Fruit fly (Drosophila melanogaster) whole organism, embryonic: ENCODE results near the gene CG15522.

Experiments
- CG12155 ChIP-seq: fragments of 200-800 bp; sonication (Bioruptor generic); optimal IDR thresholded peaks from 3 replicates; lab custom pipeline; 2016; ENCODE audit warnings: missing biosample characterization, missing genetic modification characterization
- CG15269 ChIP-seq: fragments of 200-800 bp; sonication (Bioruptor generic); optimal IDR thresholded peaks from 2 replicates; lab custom pipeline; 2018; ENCODE audit warnings: missing biosample characterization, mild to moderate bottlenecking, missing genetic modification characterization, moderate library complexity
- CG18011 ChIP-seq: fragments of 200-800 bp; sonication (Bioruptor generic); optimal IDR thresholded peaks from 2 replicates; lab custom pipeline; 2017; ENCODE audit warnings: missing biosample characterization, missing genetic modification characterization, mild to moderate bottlenecking, moderate library complexity, missing genotype
- CG3163 ChIP-seq: fragments of 200-800 bp; sonication (Bioruptor generic); optimal IDR thresholded peaks from 3 replicates; lab custom pipeline; 2016; ENCODE audit warnings: missing biosample characterization, missing genetic modification characterization
- Dref ChIP-seq: fragments of 200-800 bp; sonication (Bioruptor generic); IDR thresholded peaks from 2 replicates; pipeline ENCODE4 v1.3.6; 2022; ENCODE audit warnings: missing biosample characterization, missing genetic modification characterization
- Jarid2 ChIP-seq: fragments of 200-800 bp; sonication (Bioruptor generic); optimal IDR thresholded peaks from 3 replicates; lab custom pipeline; 2017; ENCODE audit warnings: mild to moderate bottlenecking, missing biosample characterization, missing genetic modification reagents, missing genetic modification characterization
- NC2α ChIP-seq: fragments of 200-800 bp; sonication (Bioruptor generic); optimal IDR thresholded peaks from 2 replicates; lab custom pipeline; 2016; ENCODE audit warnings: missing biosample characterization, missing genetic modification characterization
- Sry-δ ChIP-seq: fragments of 200-800 bp; sonication (Bioruptor generic); optimal IDR thresholded peaks from 2 replicates; lab custom pipeline; 2016; ENCODE audit warnings: missing biosample characterization, missing genetic modification characterization
- Vsx1 ChIP-seq: fragments of 200-800 bp; sonication (Bioruptor generic); optimal IDR thresholded peaks from 2 replicates; lab custom pipeline; 2017; ENCODE audit warnings: missing biosample characterization, mild to moderate bottlenecking, missing genetic modification characterization, missing genetic modification reagents
- her ChIP-seq: fragments of 200-800 bp; sonication (Bioruptor generic); optimal IDR thresholded peaks from 2 replicates; lab custom pipeline; 2016; ENCODE audit warnings: missing biosample characterization, missing genetic modification characterization
- hth ChIP-seq: fragments of >200 bp; optimal IDR thresholded peaks from 2 replicates; lab custom pipeline; 2017; ENCODE audit warnings: inconsistent platforms

DNA sequence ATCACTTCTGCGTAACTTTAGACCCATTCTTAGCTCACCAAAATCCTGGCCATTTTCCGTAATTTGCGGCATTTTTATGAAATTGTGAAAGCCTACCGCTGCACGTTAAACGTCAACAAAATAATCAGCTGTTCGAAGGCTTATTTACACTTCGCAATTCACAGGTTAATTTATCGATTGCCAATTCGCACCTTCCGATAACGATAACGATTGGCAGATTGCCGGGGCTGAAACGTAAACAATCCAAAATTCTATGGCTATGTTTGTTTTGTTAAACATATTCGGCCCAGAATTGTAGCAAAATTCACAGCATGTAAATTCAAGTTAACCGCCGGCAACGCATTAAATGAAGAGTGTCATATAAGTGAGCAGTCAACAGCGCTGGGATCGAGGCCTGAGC lies 8.7 kb downstream of the CG15522 start, which contains the start of the genes eIF2Balpha and Vps13B:
- TF ChIP-seq Sry-δ (GFP tag; lab: Kevin White, UChicago): no peak
- no peak for TF ChIP-seq hth (lab: Kevin White, UChicago)
- TF ChIP-seq CG12155 (GFP tag; lab: Kevin White, UChicago): no peak
- no peak for TF ChIP-seq Vsx1 (GFP tag; lab: Kevin White, UChicago)
- TF ChIP-seq CG3163 (GFP tag; lab: Kevin White, UChicago): no peak
- no peak for TF ChIP-seq CG15269 (tag; lab: Kevin White, UChicago)
- no peak for TF ChIP-seq NC2α (GFP tag; lab: Kevin White, UChicago)
- TF ChIP-seq her (GFP tag; lab: Kevin White, UChicago): no peak
- no peak for TF ChIP-seq Jarid2 (GFP tag; lab: Kevin White, UChicago)
- TF ChIP-seq Dref (GFP tag; lab: Robert Waterston, UW): peak; percentile 88
- TF ChIP-seq CG18011: no peak
